Worm (Caenorhabditis elegans): ENCODE results near the gene fbxa-169.

The fbxa-169 gene

ce11 chrII:13672057-13672456, 23.7 kb downstream of the fbxa-169 start:
- no peak for TF ChIP-seq snpc-1.1 (tag; optimal IDR thresholded peaks at IDR 0.05; ENCODE audit: insufficient read depth)
- TF ChIP-seq bed-2 (GFP tag; IDR thresholded peaks at IDR 0.05) = no peak
- TF ChIP-seq bed-1 (GFP tag; IDR thresholded peaks at IDR 0.05) = no peak
- no peak for TF ChIP-seq ceh-79 (tag; optimal IDR thresholded peaks at IDR 0.05)
- TF ChIP-seq nfyb-1 (GFP tag; IDR thresholded peaks at IDR 0.05) = 0 out of 2 replicates have a peak, but pooled peaks have one; percentile 33
- no peak for TF ChIP-seq pha-4 (tag; optimal IDR thresholded peaks at IDR 0.05)
- no peak for TF ChIP-seq egrh-3 (GFP tag; IDR thresholded peaks at IDR 0.05)
- TF ChIP-seq nhr-80 (tag; optimal IDR thresholded peaks at IDR 0.05) = peak; percentile 20

- TF ChIP-seq hmg-20 (GFP tag; IDR thresholded peaks at IDR 0.05) = no peak
- TF ChIP-seq somi-1 (GFP tag; optimal IDR thresholded peaks at IDR 0.05) = peak; percentile 17
- TF ChIP-seq dpff-1 (tag; optimal IDR thresholded peaks at IDR 0.05) = no peak
- TF ChIP-seq rec-8 (tag; optimal IDR thresholded peaks at IDR 0.05) = no peak
- no peak for TF ChIP-seq cebp-1 (GFP tag; IDR thresholded peaks at IDR 0.05)
- peak; percentile 21 for TF ChIP-seq cebp-1 (tag; optimal IDR thresholded peaks at IDR 0.05)
- no peak for TF ChIP-seq F22D6.2 (tag; optimal IDR thresholded peaks at IDR 0.05)
- peak; percentile 29 for TF ChIP-seq ztf-26 (tag; optimal IDR thresholded peaks at IDR 0.05)
- TF ChIP-seq lin-35 (GFP tag; optimal IDR thresholded peaks at IDR 0.05) = no peak
- no peak for TF ChIP-seq lin-40 (tag; optimal IDR thresholded peaks at IDR 0.05)
- TF ChIP-seq K12H6.12 (tag; optimal IDR thresholded peaks at IDR 0.05) = peak; percentile 24
- 0 out of 2 replicates have a peak, but pooled peaks have one; percentile 4 for TF ChIP-seq dox-1 (GFP tag; IDR thresholded peaks at IDR 0.05)
- no peak for TF ChIP-seq him-1 (tag; optimal IDR thresholded peaks at IDR 0.05)
- no peak for TF ChIP-seq sdz-38 (tag; optimal IDR thresholded peaks at IDR 0.05)
- TF ChIP-seq ama-1 (optimal IDR thresholded peaks at IDR 0.05) = no peak
- TF ChIP-seq ama-1 (GFP tag; optimal IDR thresholded peaks at IDR 0.05) = no peak
Measured at ce11 chrII:13673605-13674193, 25.4 kb downstream of the fbxa-169 start.

ce11 chrII:13675212-13675611, 26.9 kb downstream of the fbxa-169 start:
- no peak for TF ChIP-seq snpc-3.4 (tag; optimal IDR thresholded peaks at IDR 0.05)
- no peak for TF ChIP-seq D2030.7 (GFP tag; IDR thresholded peaks at IDR 0.05)
- TF ChIP-seq Y67H2A.10 (GFP tag; conservative IDR thresholded peaks at IDR 0.05) = no peak
- TF ChIP-seq unc-62 (GFP tag; optimal IDR thresholded peaks at IDR 0.05) = no peak
- no peak for TF ChIP-seq ceh-40 (GFP tag; IDR thresholded peaks at IDR 0.05)
- no peak for TF ChIP-seq snpc-1.3 (tag; optimal IDR thresholded peaks at IDR 0.05; ENCODE audit: insufficient read depth)
- TF ChIP-seq ztf-3 (GFP tag; optimal IDR thresholded peaks at IDR 0.05) = no peak
- TF ChIP-seq attf-3 (GFP tag; conservative IDR thresholded peaks at IDR 0.05) = no peak
- no peak for TF ChIP-seq zfh-2 (GFP tag; conservative IDR thresholded peaks at IDR 0.05)
- TF ChIP-seq athp-1 (tag; optimal IDR thresholded peaks at IDR 0.05) = no peak
- no peak for TF ChIP-seq him-1 (tag; optimal IDR thresholded peaks at IDR 0.05)
- TF ChIP-seq pha-4 (tag; optimal IDR thresholded peaks at IDR 0.05) = no peak
- no peak for TF ChIP-seq mel-28 (tag; optimal IDR thresholded peaks at IDR 0.05; ENCODE audit: borderline replicate concordance)

ce11 chrII:13677927-13678326, 29.6 kb downstream of the fbxa-169 start:
- no peak for TF ChIP-seq egrh-3 (GFP tag; IDR thresholded peaks at IDR 0.05)
- TF ChIP-seq attf-3 (GFP tag; conservative IDR thresholded peaks at IDR 0.05) = no peak
- TF ChIP-seq nhr-90 (tag; optimal IDR thresholded peaks at IDR 0.05) = no peak
- no peak for TF ChIP-seq chd-7 (tag; optimal IDR thresholded peaks at IDR 0.05)
- TF ChIP-seq attf-6 (GFP tag; IDR thresholded peaks at IDR 0.05) = no peak
- TF ChIP-seq sdz-38 (tag; optimal IDR thresholded peaks at IDR 0.05) = no peak
- TF ChIP-seq F23B12.7 (tag; optimal IDR thresholded peaks at IDR 0.05; ENCODE audit: insufficient read depth) = no peak
- no peak for TF ChIP-seq snpc-4 (GFP tag; optimal IDR thresholded peaks at IDR 0.05)
- no peak for TF ChIP-seq snpc-4 (tag; optimal IDR thresholded peaks at IDR 0.05)
- TF ChIP-seq ccch-3 (GFP tag; optimal IDR thresholded peaks at IDR 0.05) = no peak
- no peak for TF ChIP-seq mel-28 (tag; optimal IDR thresholded peaks at IDR 0.05; ENCODE audit: borderline replicate concordance)
